Worm (Caenorhabditis elegans) whole organism, L2 larva: ENCODE results near the gene gcp-2.1.

Experiments
- F13H6.1 ChIP-seq: sonication (generic microtip); optimal IDR thresholded peaks from 2 replicates; lab custom pipeline; 2016; ENCODE audit warnings: missing genetic modification characterization, missing compliant biosample characterization
- blmp-1 ChIP-seq: sonication (generic microtip); optimal IDR thresholded peaks from 2 replicates; lab custom pipeline; 2017; ENCODE audit warnings: missing genetic modification characterization, mild to moderate bottlenecking, missing compliant biosample characterization, antibody characterized with exemption, moderate library complexity; ENCODE audit not compliant: insufficient read depth
- nhr-10 ChIP-seq: sonication (generic microtip); optimal IDR thresholded peaks from 2 replicates; lab custom pipeline; 2017; ENCODE audit warnings: missing biosample characterization, missing genetic modification characterization
- nhr-12 ChIP-seq: fragments of 150-350 bp; optimal IDR thresholded peaks from 2 replicates; lab custom pipeline; 2014; ENCODE audit warnings: missing biosample characterization, missing genetic modification characterization
- ztf-1 ChIP-seq: fragments of 200-800 bp; sonication (Bioruptor generic); conservative IDR thresholded peaks from 2 replicates; pipeline ENCODE4 v1.3.6; 2022; ENCODE audit warnings: missing genetic modification characterization, missing compliant biosample characterization
- ztf-11 ChIP-seq: sonication (generic microtip); optimal IDR thresholded peaks from 2 replicates; lab custom pipeline; 2017; ENCODE audit warnings: missing biosample characterization, missing genetic modification characterization

Gene gcp-2.1

ce11 chrX:357792-358191 lies 56.2 kb downstream of the gcp-2.1 start, which contains the start of gene C04E7.1:
Gene C04E7.1, plus strand, starts transcription at chrX:358092.
- TF ChIP-seq ztf-1 (GFP tag; lab: Robert Waterston, UW) (no peak), nhr-10 (no peak), nhr-12 (tag; lab: Kevin White, UChicago) (no peak), F13H6.1 (tag; lab: Kevin White, UChicago) (no peak), blmp-1 (tag; lab: Kevin White, UChicago) (no peak), ztf-11 (tag; lab: Kevin White, UChicago) (no peak)
